Fruit fly (Drosophila melanogaster): ENCODE measurements around the gene CG7168.
A peak's percentile ranks its signal among the peaks of the same experiment; 100 is the strongest.

Gene CG7168

dm6 chr3R:18196991-18197801, 28.7 kb downstream of the CG7168 start (continued):
- TF ChIP-seq woc (GFP tag; optimal IDR thresholded peaks at IDR 0.05) (peak; percentile 66), Hnf4 (GFP tag; optimal IDR thresholded peaks at IDR 0.05) (peak; percentile 8)

dm6 chr3R:18196622-18196990, 29.3 kb downstream of the CG7168 start:
- TF ChIP-seq ey (GFP tag; optimal IDR thresholded peaks at IDR 0.05) (no peak), dsf (GFP tag; optimal IDR thresholded peaks at IDR 0.05; ENCODE audit: borderline replicate concordance) (no peak), OdsH (GFP tag; optimal IDR thresholded peaks at IDR 0.05) (no peak), pan (optimal IDR thresholded peaks at IDR 0.05) (no peak), usp (GFP tag; optimal IDR thresholded peaks at IDR 0.05) (no peak), Vsx2 (GFP tag; optimal IDR thresholded peaks at IDR 0.05; ENCODE audit: partially characterized antibody) (no peak), CrebA (GFP tag; optimal IDR thresholded peaks at IDR 0.05; ENCODE audit: borderline replicate concordance) (no peak), lola (GFP tag; optimal IDR thresholded peaks at IDR 0.05) (no peak), dl (GFP tag; optimal IDR thresholded peaks at IDR 0.05; ENCODE audit: insufficient read depth in 1 of 2, partially characterized antibody in 2 of 2) (no peak), CG9705 (GFP tag; optimal IDR thresholded peaks at IDR 0.05) (no peak), GATAd (GFP tag; optimal IDR thresholded peaks at IDR 0.05) (no peak), woc (GFP tag; optimal IDR thresholded peaks at IDR 0.05) (no peak), CG32264 (GFP tag; optimal IDR thresholded peaks at IDR 0.05) (no peak), Mio (GFP tag; optimal IDR thresholded peaks at IDR 0.05) (no peak)

dm6 chr3R:18195295-18195694, 30.6 kb downstream of the CG7168 start:
- TF ChIP-seq jim (GFP tag; optimal IDR thresholded peaks at IDR 0.05), result no peak
- TF ChIP-seq rgr (GFP tag; optimal IDR thresholded peaks at IDR 0.05), result no peak
- TF ChIP-seq Vsx2 (GFP tag; optimal IDR thresholded peaks at IDR 0.05; ENCODE audit: partially characterized antibody), result no peak
- TF ChIP-seq Dfd (GFP tag; optimal IDR thresholded peaks at IDR 0.05), result peak; percentile 97
- no peak for TF ChIP-seq Mio (GFP tag; optimal IDR thresholded peaks at IDR 0.05)

- TF ChIP-seq sv (GFP tag; optimal IDR thresholded peaks at IDR 0.05), result no peak
- TF ChIP-seq tai (GFP tag; optimal IDR thresholded peaks at IDR 0.05), result no peak
- no peak for TF ChIP-seq Hr83 (GFP tag; optimal IDR thresholded peaks at IDR 0.05; ENCODE audit: poor library complexity, severe bottlenecking)
- no peak for TF ChIP-seq CG32264 (GFP tag; optimal IDR thresholded peaks at IDR 0.05)
- no peak for TF ChIP-seq Rel (GFP tag; optimal IDR thresholded peaks at IDR 0.05)
- TF ChIP-seq Rel (tag; optimal IDR thresholded peaks at IDR 0.05), result no peak
- no peak for TF ChIP-seq sage (GFP tag; optimal IDR thresholded peaks at IDR 0.05)
Observed at dm6 chr3R:18191867-18192266, 34.0 kb downstream of the CG7168 start, which contains the start of gene CG14313. Gene CG14313, minus strand, starts transcription at chr3R:18191967.

dm6 chr3R:18188702-18189125, 37.2 kb downstream of the CG7168 start, which contains the start of the genes CG12321 and MED17:
Gene CG12321, minus strand, starts transcription at chr3R:18188707.
Gene MED17, plus strand, starts transcription at chr3R:18189072.
- peak; percentile 82 for TF ChIP-seq OdsH (GFP tag; optimal IDR thresholded peaks at IDR 0.05)
- peak; percentile 91 for TF ChIP-seq sv (GFP tag; optimal IDR thresholded peaks at IDR 0.05)
- peak; percentile 76 for TF ChIP-seq CG9705 (GFP tag; optimal IDR thresholded peaks at IDR 0.05)
- no peak for TF ChIP-seq CrebA (GFP tag; optimal IDR thresholded peaks at IDR 0.05; ENCODE audit: borderline replicate concordance)
- peak; percentile 70 for TF ChIP-seq woc (GFP tag; optimal IDR thresholded peaks at IDR 0.05)
- peak; percentile 90 for TF ChIP-seq psq (GFP tag; optimal IDR thresholded peaks at IDR 0.05)
- peak; percentile 73 for TF ChIP-seq Myc (optimal IDR thresholded peaks at IDR 0.05)
- no peak for TF ChIP-seq usp (GFP tag; optimal IDR thresholded peaks at IDR 0.05)
- no peak for TF ChIP-seq jim (GFP tag; optimal IDR thresholded peaks at IDR 0.05)
- TF ChIP-seq CG32264 (GFP tag; optimal IDR thresholded peaks at IDR 0.05), result peak; percentile 0
- TF ChIP-seq fru (GFP tag; optimal IDR thresholded peaks at IDR 0.05), result peak; percentile 79
- peak; percentile 84 for TF ChIP-seq Sp1 (GFP tag; optimal IDR thresholded peaks at IDR 0.05)
- TF ChIP-seq Rel (GFP tag; optimal IDR thresholded peaks at IDR 0.05), result no peak
- TF ChIP-seq Rel (tag; optimal IDR thresholded peaks at IDR 0.05), result peak; percentile 18
- TF ChIP-seq br (GFP tag; optimal IDR thresholded peaks at IDR 0.05), result peak; percentile 67
- TF ChIP-seq dsf (GFP tag; optimal IDR thresholded peaks at IDR 0.05; ENCODE audit: borderline replicate concordance), result peak; percentile 65
- no peak for TF ChIP-seq pan (optimal IDR thresholded peaks at IDR 0.05)
- no peak for TF ChIP-seq Dif (GFP tag; optimal IDR thresholded peaks at IDR 0.05; ENCODE audit: partially characterized antibody)
- peak in 1 of 2 experiments; percentile 88 for TF ChIP-seq foxo (GFP tag; optimal IDR thresholded peaks at IDR 0.05)
- peak; percentile 88 for TF ChIP-seq dmrt93B (GFP tag; optimal IDR thresholded peaks at IDR 0.05)
- TF ChIP-seq HLH106 (tag; optimal IDR thresholded peaks at IDR 0.05), result peak; percentile 87
- peak; percentile 94 for TF ChIP-seq rgr (GFP tag; optimal IDR thresholded peaks at IDR 0.05)
- TF ChIP-seq GATAd (GFP tag; optimal IDR thresholded peaks at IDR 0.05), result peak; percentile 34
- peak; percentile 61 for TF ChIP-seq h (GFP tag; optimal IDR thresholded peaks at IDR 0.05)
- TF ChIP-seq Mio (GFP tag; optimal IDR thresholded peaks at IDR 0.05), result peak; percentile 28
- no peak for TF ChIP-seq lola (GFP tag; optimal IDR thresholded peaks at IDR 0.05)
- peak; percentile 73 for TF ChIP-seq ey (GFP tag; optimal IDR thresholded peaks at IDR 0.05)
- peak; percentile 47 for TF ChIP-seq Hr83 (GFP tag; optimal IDR thresholded peaks at IDR 0.05; ENCODE audit: poor library complexity, severe bottlenecking)

Measured in whole organism, wandering third instar larva.